Worm (Caenorhabditis elegans) whole organism, L1 larva: ENCODE measurements around the gene cdo-1.
A peak's percentile ranks its signal among the peaks of the same experiment; 100 is the strongest.

Experiments used
- C04F5.9 ChIP-seq: sonication (generic microtip); optimal IDR thresholded peaks from 2 replicates; lab custom pipeline; 2016; ENCODE audit warnings: missing genetic modification characterization, missing compliant biosample characterization
- C16A3.4 ChIP-seq: fragments of 150-350 bp; optimal IDR thresholded peaks from 2 replicates; lab custom pipeline; 2014; ENCODE audit warnings: missing biosample characterization, missing genetic modification characterization
- C34B4.2 ChIP-seq: sonication (generic microtip); optimal IDR thresholded peaks from 2 replicates; lab custom pipeline; 2017; ENCODE audit warnings: mild to moderate bottlenecking, missing genetic modification characterization, missing compliant biosample characterization
- F16B12.6 ChIP-seq: fragments of 150-350 bp; optimal IDR thresholded peaks from 2 replicates; lab custom pipeline; 2014; ENCODE audit warnings: missing biosample characterization, missing genetic modification characterization
- blmp-1 ChIP-seq: fragments of 150-350 bp; optimal IDR thresholded peaks from 2 replicates; lab custom pipeline; 2014; ENCODE audit warnings: missing biosample characterization, missing genetic modification characterization
- ceh-8 ChIP-seq: fragments of 200-800 bp; sonication (Bioruptor generic); optimal IDR thresholded peaks from 2 replicates; lab custom pipeline; 2018; ENCODE audit warnings: mild to moderate bottlenecking, missing genetic modification characterization, moderate library complexity, missing compliant biosample characterization
- ceh-82 ChIP-seq, 3 experiments: fragments of 150-350 bp in 1 of 3; sonication (generic microtip) in 2 of 3; optimal IDR thresholded peaks; 2 replicates each; lab custom pipeline; 2014 to 2017; ENCODE audit warnings: missing biosample characterization in 3 of 3, missing genetic modification characterization in 3 of 3
- ceh-90 ChIP-seq: sonication (generic microtip); optimal IDR thresholded peaks from 2 replicates; lab custom pipeline; 2016; ENCODE audit warnings: missing genetic modification characterization, missing compliant biosample characterization
- ces-1 ChIP-seq: fragments of 150-350 bp; optimal IDR thresholded peaks from 2 replicates; lab custom pipeline; 2014; ENCODE audit warnings: missing biosample characterization, missing genetic modification reagents, missing genetic modification characterization
- dpl-1 ChIP-seq, 3 experiments: fragments of 150-350 bp in 2 of 3; sonication (generic microtip) in 1 of 3; optimal IDR thresholded peaks; 2 replicates each; lab custom pipeline; 2014 to 2017; ENCODE audit warnings: missing biosample characterization in 3 of 3, missing genetic modification characterization in 3 of 3, missing genetic modification reagents in 3 of 3
- dsc-1 ChIP-seq: sonication (generic microtip); optimal IDR thresholded peaks from 2 replicates; lab custom pipeline; 2016; ENCODE audit warnings: mild to moderate bottlenecking, missing genetic modification characterization, missing compliant biosample characterization
- efl-1 ChIP-seq, 4 experiments: fragments of 150-350 bp; optimal IDR thresholded peaks in 3 of 4; peaks in 1 of 4; 1 replicate in 1 of 4; 2 replicates in 3 of 4; lab custom pipeline; 2014; ENCODE audit warnings: missing biosample characterization in 2 of 4, missing genetic modification characterization in 2 of 4, missing genetic modification reagents in 2 of 4
- elt-3 ChIP-seq, 6 experiments: fragments of 150-350 bp in 1 of 6; sonication (generic microtip); optimal IDR thresholded peaks; 2 replicates each; lab custom pipeline; 2017 to 2018; ENCODE audit warnings: missing biosample characterization in 6 of 6, missing genetic modification characterization in 6 of 6, inconsistent platforms in 1 of 6
- fkh-10 ChIP-seq: sonication (generic microtip); optimal IDR thresholded peaks from 2 replicates; lab custom pipeline; 2017; ENCODE audit warnings: missing biosample characterization, missing genetic modification reagents, missing genetic modification characterization
- fkh-4 ChIP-seq: sonication (generic microtip); optimal IDR thresholded peaks from 2 replicates; lab custom pipeline; 2016; ENCODE audit warnings: missing compliant biosample characterization, missing genetic modification characterization, borderline replicate concordance
- fkh-8 ChIP-seq: sonication (generic microtip); optimal IDR thresholded peaks from 2 replicates; lab custom pipeline; 2016; ENCODE audit warnings: mild to moderate bottlenecking, missing genetic modification characterization, missing compliant biosample characterization
- fos-1 ChIP-seq: fragments of 150-350 bp; optimal IDR thresholded peaks from 2 replicates; lab custom pipeline; 2014; ENCODE audit warnings: missing biosample characterization, missing genetic modification characterization
- hlh-4 ChIP-seq: sonication (generic microtip); optimal IDR thresholded peaks from 2 replicates; lab custom pipeline; 2016; ENCODE audit warnings: mild to moderate bottlenecking, missing genetic modification characterization, missing compliant biosample characterization
- irx-1 ChIP-seq: sonication (generic microtip); optimal IDR thresholded peaks from 2 replicates; lab custom pipeline; 2016; ENCODE audit warnings: missing genetic modification characterization, missing compliant biosample characterization
- jun-1 ChIP-seq: fragments of 150-350 bp; optimal IDR thresholded peaks from 2 replicates; lab custom pipeline; 2014; ENCODE audit warnings: missing biosample characterization, missing genetic modification reagents, missing genetic modification characterization
- lin-14 ChIP-seq: fragments of 200-800 bp; sonication (Bioruptor generic); optimal IDR thresholded peaks from 2 replicates; lab custom pipeline; 2018; ENCODE audit warnings: mild to moderate bottlenecking, missing genetic modification characterization, moderate library complexity, missing compliant biosample characterization
- lin-15B ChIP-seq: fragments of 150-350 bp; sonication (generic microtip); optimal IDR thresholded peaks from 3 replicates; lab custom pipeline; 2014; ENCODE audit warnings: missing biosample characterization, missing genetic modification characterization
- lin-35 ChIP-seq, 2 experiments: fragments of 150-350 bp; optimal IDR thresholded peaks; 2 replicates each; lab custom pipeline; 2014; ENCODE audit warnings: missing biosample characterization in 2 of 2, missing genetic modification characterization in 2 of 2, missing genetic modification reagents in 2 of 2
- lsy-2 ChIP-seq, 2 experiments: fragments of 150-350 bp; optimal IDR thresholded peaks; 2 replicates each; lab custom pipeline; 2014; ENCODE audit warnings: missing biosample characterization in 2 of 2, missing genetic modification characterization in 2 of 2
- mdl-1 ChIP-seq, 2 experiments: fragments of 150-350 bp; optimal IDR thresholded peaks; 2 replicates each; lab custom pipeline; 2014 to 2017; ENCODE audit warnings: missing biosample characterization in 2 of 2, missing genetic modification characterization in 2 of 2, inconsistent platforms in 1 of 2
- mef-2 ChIP-seq: fragments of 150-350 bp; optimal IDR thresholded peaks from 2 replicates; lab custom pipeline; 2014; ENCODE audit warnings: missing biosample characterization, missing genetic modification characterization
- mep-1 ChIP-seq: fragments of 150-350 bp; optimal IDR thresholded peaks from 2 replicates; lab custom pipeline; 2014; ENCODE audit warnings: missing biosample characterization, missing genetic modification characterization
- nhr-19 ChIP-seq: fragments of 200-800 bp; sonication (Bioruptor generic); conservative IDR thresholded peaks from 2 replicates; pipeline ENCODE4 v1.3.6; 2022; ENCODE audit warnings: missing genetic modification characterization, missing compliant biosample characterization
- nhr-20 ChIP-seq: sonication (generic microtip); optimal IDR thresholded peaks from 2 replicates; lab custom pipeline; 2016; ENCODE audit warnings: mild to moderate bottlenecking, missing genetic modification characterization, missing compliant biosample characterization
- nhr-47 ChIP-seq: sonication (generic microtip); optimal IDR thresholded peaks from 2 replicates; lab custom pipeline; 2016; ENCODE audit warnings: mild to moderate bottlenecking, missing genetic modification characterization, moderate library complexity, missing compliant biosample characterization
- nhr-71 ChIP-seq: sonication (generic microtip); optimal IDR thresholded peaks from 2 replicates; lab custom pipeline; 2016; ENCODE audit warnings: mild to moderate bottlenecking, missing genetic modification characterization, moderate library complexity, missing compliant biosample characterization
- nhr-76 ChIP-seq: sonication (generic microtip); optimal IDR thresholded peaks from 2 replicates; lab custom pipeline; 2017; ENCODE audit warnings: missing biosample characterization, missing genetic modification characterization
- nhr-77 ChIP-seq: fragments of 150-350 bp; optimal IDR thresholded peaks from 2 replicates; lab custom pipeline; 2014; ENCODE audit warnings: missing biosample characterization, missing genetic modification characterization
- nhr-85 ChIP-seq: sonication (generic microtip); peaks from one replicate; lab custom pipeline; 2016; ENCODE audit warnings: missing genetic modification characterization, inconsistent platforms, missing compliant biosample characterization
- rnt-1 ChIP-seq: sonication (generic microtip); optimal IDR thresholded peaks from 2 replicates; lab custom pipeline; 2016; ENCODE audit warnings: mild to moderate bottlenecking, missing genetic modification characterization, moderate library complexity, missing compliant biosample characterization
- skn-1 ChIP-seq: fragments of 150-350 bp; optimal IDR thresholded peaks from 2 replicates; lab custom pipeline; 2014; ENCODE audit warnings: missing biosample characterization, missing genetic modification characterization
- snu-23 ChIP-seq: sonication (generic microtip); optimal IDR thresholded peaks from 2 replicates; lab custom pipeline; 2016; ENCODE audit warnings: missing genetic modification characterization, missing compliant biosample characterization
- swsn-7 ChIP-seq: sonication (generic microtip); optimal IDR thresholded peaks from 2 replicates; lab custom pipeline; 2016; ENCODE audit warnings: missing genetic modification characterization, missing compliant biosample characterization
- tbx-2 ChIP-seq: sonication (generic microtip); optimal IDR thresholded peaks from 2 replicates; lab custom pipeline; 2016; ENCODE audit warnings: missing genetic modification characterization, missing compliant biosample characterization
- unc-130 ChIP-seq: fragments of 150-350 bp; optimal IDR thresholded peaks from 2 replicates; lab custom pipeline; 2017; ENCODE audit warnings: missing biosample characterization, missing genetic modification characterization, inconsistent platforms
- unc-30 ChIP-seq: sonication (generic microtip); optimal IDR thresholded peaks from 2 replicates; lab custom pipeline; 2017; ENCODE audit warnings: missing biosample characterization, missing genetic modification characterization
- unc-86 ChIP-seq: sonication (generic microtip); optimal IDR thresholded peaks from 2 replicates; lab custom pipeline; 2016; ENCODE audit warnings: missing genetic modification characterization, missing compliant biosample characterization
- vab-15 ChIP-seq: sonication (generic microtip); optimal IDR thresholded peaks from 2 replicates; lab custom pipeline; 2017; ENCODE audit warnings: missing genotype, mild to moderate bottlenecking, missing genetic modification characterization, missing compliant biosample characterization
- xbp-1 ChIP-seq: sonication (generic microtip); optimal IDR thresholded peaks from 2 replicates; lab custom pipeline; 2016; ENCODE audit warnings: missing genetic modification characterization, missing compliant biosample characterization
- zag-1 ChIP-seq: fragments of 150-350 bp; optimal IDR thresholded peaks from 2 replicates; lab custom pipeline; 2014; ENCODE audit warnings: missing biosample characterization, missing genetic modification characterization
- zip-4 ChIP-seq: fragments of 200-800 bp; sonication (Bioruptor generic); optimal IDR thresholded peaks from 2 replicates; lab custom pipeline; 2018; ENCODE audit warnings: mild to moderate bottlenecking, missing genetic modification characterization, moderate library complexity, missing compliant biosample characterization

Gene cdo-1

ce11 chrX:876935-877334 is 13.6 kb upstream of the cdo-1 start, which contains the start of gene ZC13.1:
Gene ZC13.1, plus strand, starts transcription at chrX:877239.
- TF ChIP-seq nhr-47 (tag; lab: Kevin White, UChicago), result peak; percentile 64
- peak; percentile 77 for TF ChIP-seq snu-23 (GFP tag; lab: Kevin White, UChicago)
- TF ChIP-seq lsy-2 (tag; optimal IDR thresholded peaks at IDR 0.05; lab: Kevin White, UChicago), result peak; percentile 45 to 81
- TF ChIP-seq mdl-1 (tag; optimal IDR thresholded peaks at IDR 0.05; lab: Kevin White, UChicago), result peak in 1 of 2 experiments; percentile 51
- peak; percentile 86 for TF ChIP-seq mep-1
- TF ChIP-seq fos-1 (tag; lab: Kevin White, UChicago), result peak; percentile 24
- peak in 2 of 3 experiments; percentile 19 to 88 for TF ChIP-seq ceh-82 (tag; optimal IDR thresholded peaks at IDR 0.05; lab: Kevin White, UChicago)
- TF ChIP-seq xbp-1, result peak; percentile 33
- TF ChIP-seq lin-15B (tag; lab: Kevin White, UChicago), result peak; percentile 61
- TF ChIP-seq mef-2, result peak; percentile 3
- no peak for TF ChIP-seq C34B4.2 (tag; lab: Kevin White, UChicago)
- peak; percentile 25 for TF ChIP-seq F16B12.6
- peak; percentile 63 for TF ChIP-seq nhr-71 (tag; lab: Kevin White, UChicago)
- TF ChIP-seq unc-30 (tag; lab: Kevin White, UChicago), result no peak
- no peak for TF ChIP-seq ces-1 (GFP tag; lab: Kevin White, UChicago)
- peak; percentile 70 for TF ChIP-seq C16A3.4 (tag; lab: Kevin White, UChicago)
- TF ChIP-seq ceh-8 (GFP tag; lab: Kevin White, UChicago), result no peak
- no peak for TF ChIP-seq hlh-4 (tag; lab: Kevin White, UChicago)
- no peak for TF ChIP-seq nhr-76 (tag; lab: Kevin White, UChicago)
- no peak for TF ChIP-seq vab-15 (tag; lab: Kevin White, UChicago)
- peak; percentile 73 for TF ChIP-seq nhr-85
- TF ChIP-seq unc-130, result peak; percentile 40
- peak; percentile 86 for TF ChIP-seq lin-14 (GFP tag; lab: Kevin White, UChicago)
- TF ChIP-seq jun-1 (tag; lab: Kevin White, UChicago), result peak; percentile 18
- TF ChIP-seq fkh-4, result no peak
- TF ChIP-seq rnt-1 (tag; lab: Kevin White, UChicago), result peak; percentile 72
- TF ChIP-seq nhr-20, result peak; percentile 62
- TF ChIP-seq zag-1 (tag; lab: Kevin White, UChicago), result no peak
- TF ChIP-seq irx-1 (tag; lab: Kevin White, UChicago), result no peak
- peak; percentile 13 for TF ChIP-seq dsc-1
- peak; percentile 97 for TF ChIP-seq blmp-1
- TF ChIP-seq swsn-7 (tag; lab: Kevin White, UChicago), result peak; percentile 52
- TF ChIP-seq fkh-10, result peak; percentile 28
- TF ChIP-seq nhr-19 (GFP tag; lab: Robert Waterston, UW), result no peak
- peak; percentile 12 for TF ChIP-seq unc-86
- no peak for TF ChIP-seq ceh-90 (tag; lab: Kevin White, UChicago)
- peak; percentile 36 to 66 for TF ChIP-seq efl-1 (optimal IDR thresholded peaks at IDR 0.05; lab: Kevin White, UChicago)
- peak in 1 of 2 experiments; percentile 15 for TF ChIP-seq efl-1 (GFP tag; optimal IDR thresholded peaks at IDR 0.05 in 1 of 2; lab: Kevin White, UChicago)
- TF ChIP-seq elt-3 (tag; optimal IDR thresholded peaks at IDR 0.05; lab: Kevin White, UChicago), result peak in 3 of 6 experiments; percentile 10 to 45 (median 38)
- no peak for TF ChIP-seq C04F5.9 (tag; lab: Kevin White, UChicago)
- TF ChIP-seq zip-4 (GFP tag; lab: Kevin White, UChicago), result no peak
- peak; percentile 61 to 81 for TF ChIP-seq lin-35 (GFP tag; optimal IDR thresholded peaks at IDR 0.05; lab: Kevin White, UChicago)
- peak; percentile 30 to 64 (median 46) for TF ChIP-seq dpl-1 (GFP tag; optimal IDR thresholded peaks at IDR 0.05; lab: Kevin White, UChicago)
- peak; percentile 96 for TF ChIP-seq skn-1 (tag; lab: Kevin White, UChicago)
- peak; percentile 53 for TF ChIP-seq tbx-2 (tag; lab: Kevin White, UChicago)
- TF ChIP-seq nhr-77 (tag; lab: Kevin White, UChicago), result peak; percentile 58
- TF ChIP-seq fkh-8 (tag; lab: Kevin White, UChicago), result peak; percentile 71
